Fruit fly (Drosophila melanogaster) whole organism, embryonic: ENCODE results near the gene jus.

ENCODE experiments used
- Atf6 ChIP-seq: fragments of 200-800 bp; sonication (Bioruptor generic); IDR thresholded peaks from 2 replicates; pipeline ENCODE4 v1.3.6; 2022; ENCODE audit warnings: missing biosample characterization, missing genetic modification characterization
- CG11695 ChIP-seq: fragments of 200-800 bp; sonication (Bioruptor generic); IDR thresholded peaks from 3 replicates; pipeline ENCODE4 v1.3.6; 2022; ENCODE audit warnings: missing biosample characterization, missing genetic modification characterization
- CG12219 ChIP-seq: fragments of 200-800 bp; sonication (Bioruptor generic); optimal IDR thresholded peaks from 3 replicates; lab custom pipeline; 2018; ENCODE audit warnings: missing biosample characterization, mild to moderate bottlenecking, missing genetic modification characterization
- CG1233 ChIP-seq: fragments of 200-800 bp; sonication (Bioruptor generic); optimal IDR thresholded peaks from 4 replicates; lab custom pipeline; 2018; ENCODE audit warnings: missing biosample characterization, mild to moderate bottlenecking, missing genetic modification characterization
- CG12942 ChIP-seq: fragments of 200-800 bp; sonication (Bioruptor generic); optimal IDR thresholded peaks from 3 replicates; lab custom pipeline; 2016; ENCODE audit warnings: missing biosample characterization, missing genetic modification characterization
- CG13894 ChIP-seq: fragments of 200-800 bp; sonication (Bioruptor generic); optimal IDR thresholded peaks from 3 replicates; lab custom pipeline; 2018; ENCODE audit warnings: missing biosample characterization, mild to moderate bottlenecking, missing genetic modification characterization, moderate library complexity
- CG14860 ChIP-seq: fragments of 200-800 bp; sonication (Bioruptor generic); IDR thresholded peaks from 3 replicates; pipeline ENCODE4 v1.3.6; 2022; ENCODE audit warnings: missing biosample characterization, missing genetic modification characterization; ENCODE audit not compliant: partially characterized antibody
- CG15479 ChIP-seq: fragments of 200-800 bp; sonication (Bioruptor generic); optimal IDR thresholded peaks from 3 replicates; lab custom pipeline; 2019; ENCODE audit warnings: missing biosample characterization, mild to moderate bottlenecking, missing genetic modification characterization, moderate library complexity
- CG2889 ChIP-seq: fragments of 200-800 bp; sonication (Bioruptor generic); IDR thresholded peaks from 3 replicates; pipeline ENCODE4 v1.3.6; 2022; ENCODE audit warnings: missing biosample characterization, missing genetic modification characterization
- CG4617 ChIP-seq: fragments of 200-800 bp; sonication (Bioruptor generic); optimal IDR thresholded peaks from 3 replicates; lab custom pipeline; 2016; ENCODE audit warnings: missing biosample characterization, missing genetic modification characterization, borderline replicate concordance
- CG5245 ChIP-seq: fragments of 200-800 bp; sonication (Bioruptor generic); optimal IDR thresholded peaks from 3 replicates; lab custom pipeline; 2016; ENCODE audit warnings: missing biosample characterization, missing genetic modification characterization
- CG6654 ChIP-seq: fragments of 200-800 bp; sonication (Bioruptor generic); optimal IDR thresholded peaks from 2 replicates; lab custom pipeline; 2017; ENCODE audit warnings: missing biosample characterization, mild to moderate bottlenecking, missing genetic modification characterization
- CG6683 ChIP-seq: fragments of 200-800 bp; sonication (Bioruptor generic); optimal IDR thresholded peaks from 2 replicates; lab custom pipeline; 2017; ENCODE audit warnings: missing biosample characterization, mild to moderate bottlenecking, missing genetic modification characterization, missing genetic modification reagents
- CG6689 ChIP-seq: fragments of 200-800 bp; sonication (Bioruptor generic); IDR thresholded peaks from 2 replicates; pipeline ENCODE4 v1.3.6; 2022; ENCODE audit warnings: missing biosample characterization, missing genetic modification characterization
- CG8089 ChIP-seq: fragments of 200-800 bp; sonication (Bioruptor generic); optimal IDR thresholded peaks from 3 replicates; lab custom pipeline; 2016; ENCODE audit warnings: missing biosample characterization, missing genetic modification characterization
- CG9609 ChIP-seq: fragments of 200-800 bp; sonication (Bioruptor generic); optimal IDR thresholded peaks from 3 replicates; lab custom pipeline; 2016; ENCODE audit warnings: missing biosample characterization, missing genetic modification characterization
- CG9932 ChIP-seq: fragments of 200-800 bp; sonication (Bioruptor generic); IDR thresholded peaks from 2 replicates; pipeline ENCODE4 v1.3.6; 2022; ENCODE audit warnings: missing biosample characterization, missing genetic modification characterization
- Gsc ChIP-seq: fragments of 200-800 bp; sonication (Bioruptor generic); IDR thresholded peaks from 2 replicates; pipeline ENCODE4 v1.3.6; 2022; ENCODE audit warnings: missing biosample characterization, missing genetic modification characterization
- Hey ChIP-seq: fragments of 200-800 bp; sonication (Bioruptor generic); optimal IDR thresholded peaks from 3 replicates; lab custom pipeline; 2018; ENCODE audit warnings: missing biosample characterization, mild to moderate bottlenecking, missing genetic modification characterization
- Hmr ChIP-seq: fragments of 200-800 bp; sonication (Bioruptor generic); optimal IDR thresholded peaks from 3 replicates; lab custom pipeline; 2017; ENCODE audit warnings: mild to moderate bottlenecking, missing biosample characterization, missing genetic modification reagents, missing genetic modification characterization
- Lim3 ChIP-seq: fragments of 200-800 bp; sonication (Bioruptor generic); IDR thresholded peaks from 2 replicates; pipeline ENCODE4 v1.3.6; 2022; ENCODE audit warnings: missing biosample characterization, missing genetic modification characterization
- Opbp ChIP-seq: fragments of 200-800 bp; sonication (Bioruptor generic); IDR thresholded peaks from 3 replicates; pipeline ENCODE4 v1.3.6; 2022; ENCODE audit warnings: missing biosample characterization, missing genetic modification characterization; ENCODE audit not compliant: partially characterized antibody
- PHDP ChIP-seq: fragments of 200-800 bp; sonication (Bioruptor generic); optimal IDR thresholded peaks from 3 replicates; lab custom pipeline; 2018; ENCODE audit warnings: missing biosample characterization, mild to moderate bottlenecking, missing genetic modification characterization, moderate library complexity
- Pdp1 ChIP-seq, 2 experiments: fragments of 200-800 bp; sonication (Bioruptor generic); optimal IDR thresholded peaks; 3 replicates each; lab custom pipeline; 2016; ENCODE audit warnings: missing biosample characterization in 2 of 2, missing genetic modification characterization in 2 of 2, mild to moderate bottlenecking in 1 of 2, moderate library complexity in 1 of 2
- Rx ChIP-seq: fragments of 200-800 bp; sonication (Bioruptor generic); IDR thresholded peaks from 2 replicates; pipeline ENCODE4 v1.3.6; 2022; ENCODE audit warnings: missing biosample characterization, missing genetic modification characterization
- Side ChIP-seq: fragments of 200-800 bp; sonication (Bioruptor generic); optimal IDR thresholded peaks from 2 replicates; lab custom pipeline; 2016; ENCODE audit warnings: missing biosample characterization, missing genetic modification characterization
- Taf1 ChIP-seq: fragments of 200-800 bp; sonication (Bioruptor generic); IDR thresholded peaks from 2 replicates; pipeline ENCODE4 v1.3.6; 2022; ENCODE audit warnings: missing biosample characterization, missing genetic modification characterization
- Vsx1 ChIP-seq: fragments of 200-800 bp; sonication (Bioruptor generic); optimal IDR thresholded peaks from 2 replicates; lab custom pipeline; 2017; ENCODE audit warnings: missing biosample characterization, mild to moderate bottlenecking, missing genetic modification characterization, missing genetic modification reagents
- chif ChIP-seq, 2 experiments: fragments of 200-800 bp; sonication (Bioruptor generic); optimal IDR thresholded peaks; 3 replicates each; lab custom pipeline; 2016; ENCODE audit warnings: missing biosample characterization in 2 of 2, missing genetic modification characterization in 2 of 2
- chinmo ChIP-seq: fragments of 200-800 bp; sonication (Bioruptor generic); IDR thresholded peaks from 4 replicates; pipeline ENCODE4 v1.3.6; 2022; ENCODE audit warnings: missing biosample characterization, missing genetic modification characterization; ENCODE audit not compliant: partially characterized antibody
- chm ChIP-seq: fragments of 200-800 bp; sonication (Bioruptor generic); IDR thresholded peaks from 2 replicates; pipeline ENCODE4 v1.3.6; 2022; ENCODE audit warnings: missing biosample characterization, missing genetic modification characterization
- ci ChIP-seq: fragments of 200-800 bp; sonication (Bioruptor generic); IDR thresholded peaks from 3 replicates; pipeline ENCODE4 v1.3.6; 2022; ENCODE audit warnings: missing biosample characterization, missing genetic modification characterization
- dmrt11E ChIP-seq: fragments of 200-800 bp; sonication (Bioruptor generic); optimal IDR thresholded peaks from 3 replicates; lab custom pipeline; 2018; ENCODE audit warnings: missing biosample characterization, mild to moderate bottlenecking, missing genetic modification characterization, moderate library complexity
- dmrt99B ChIP-seq: fragments of 200-800 bp; sonication (Bioruptor generic); optimal IDR thresholded peaks from 2 replicates; lab custom pipeline; 2018; ENCODE audit warnings: missing biosample characterization, mild to moderate bottlenecking, missing genetic modification characterization, moderate library complexity
- fd64A ChIP-seq: fragments of 200-800 bp; sonication (Bioruptor generic); optimal IDR thresholded peaks from 3 replicates; lab custom pipeline; 2018; ENCODE audit warnings: missing biosample characterization, mild to moderate bottlenecking, missing genetic modification characterization
- gfzf ChIP-seq: fragments of 200-800 bp; sonication (Bioruptor generic); optimal IDR thresholded peaks from 2 replicates; lab custom pipeline; 2016; ENCODE audit warnings: missing biosample characterization, mild to moderate bottlenecking, missing genetic modification characterization, moderate library complexity
- h ChIP-seq: fragments of >200 bp; optimal IDR thresholded peaks from 2 replicates; lab custom pipeline; 2017
- hbn ChIP-seq: fragments of 200-800 bp; sonication (Bioruptor generic); IDR thresholded peaks from 2 replicates; pipeline ENCODE4 v1.3.6; 2022; ENCODE audit warnings: missing biosample characterization, missing genetic modification characterization; ENCODE audit not compliant: partially characterized antibody
- kay ChIP-seq: fragments of 200-800 bp; sonication (Bioruptor generic); optimal IDR thresholded peaks from 2 replicates; lab custom pipeline; 2016; ENCODE audit warnings: missing biosample characterization, missing genetic modification characterization
- mld ChIP-seq: fragments of 200-800 bp; sonication (Bioruptor generic); IDR thresholded peaks from 3 replicates; pipeline ENCODE4 v1.3.6; 2022; ENCODE audit warnings: missing biosample characterization, missing genetic modification characterization; ENCODE audit not compliant: partially characterized antibody
- nerfin-2 ChIP-seq: fragments of 200-800 bp; sonication (Bioruptor generic); IDR thresholded peaks from 2 replicates; pipeline ENCODE4 v1.3.6; 2022; ENCODE audit warnings: missing biosample characterization, missing genetic modification characterization; ENCODE audit not compliant: partially characterized antibody
- otp ChIP-seq: fragments of 200-800 bp; sonication (Bioruptor generic); IDR thresholded peaks from 3 replicates; pipeline ENCODE4, ENCODE4 v1.3.6; 2022; ENCODE audit warnings: missing biosample characterization, missing genetic modification characterization
- pho ChIP-seq: fragments of 200-800 bp; sonication (Bioruptor generic); optimal IDR thresholded peaks from 2 replicates; lab custom pipeline; 2016; ENCODE audit warnings: missing biosample characterization, missing genetic modification characterization
- psq ChIP-seq: fragments of 200-800 bp; sonication (Bioruptor generic); optimal IDR thresholded peaks from 2 replicates; lab custom pipeline; 2017; ENCODE audit warnings: missing biosample characterization, missing genetic modification characterization
- repo ChIP-seq: fragments of 200-800 bp; sonication (Bioruptor generic); optimal IDR thresholded peaks from 2 replicates; lab custom pipeline; 2016; ENCODE audit warnings: missing biosample characterization, missing genetic modification characterization
- stc ChIP-seq: fragments of 200-800 bp; sonication (Bioruptor generic); IDR thresholded peaks from 2 replicates; pipeline ENCODE4 v1.3.6; 2022; ENCODE audit warnings: missing biosample characterization, missing genetic modification characterization
- tin ChIP-seq: fragments of 200-800 bp; sonication (Bioruptor generic); optimal IDR thresholded peaks from 3 replicates; lab custom pipeline; 2016; ENCODE audit warnings: missing biosample characterization, missing genetic modification characterization
- tio ChIP-seq: fragments of 200-800 bp; sonication (Bioruptor generic); optimal IDR thresholded peaks from 2 replicates; lab custom pipeline; 2017; ENCODE audit warnings: missing biosample characterization, missing genetic modification characterization, inconsistent platforms
- tup ChIP-seq: fragments of 200-800 bp; sonication (Bioruptor generic); optimal IDR thresholded peaks from 2 replicates; lab custom pipeline; 2016; ENCODE audit warnings: missing biosample characterization, mild to moderate bottlenecking, missing genetic modification characterization, moderate library complexity
- wdn ChIP-seq: fragments of 200-800 bp; sonication (Bioruptor generic); IDR thresholded peaks from 2 replicates; pipeline ENCODE4 v1.3.6; 2022; ENCODE audit warnings: missing biosample characterization, missing genetic modification characterization
- zen ChIP-seq: fragments of 200-800 bp; sonication (Bioruptor generic); optimal IDR thresholded peaks from 3 replicates; lab custom pipeline; 2018; ENCODE audit warnings: missing biosample characterization, mild to moderate bottlenecking, missing genetic modification characterization, moderate library complexity

jus gene

DNA sequence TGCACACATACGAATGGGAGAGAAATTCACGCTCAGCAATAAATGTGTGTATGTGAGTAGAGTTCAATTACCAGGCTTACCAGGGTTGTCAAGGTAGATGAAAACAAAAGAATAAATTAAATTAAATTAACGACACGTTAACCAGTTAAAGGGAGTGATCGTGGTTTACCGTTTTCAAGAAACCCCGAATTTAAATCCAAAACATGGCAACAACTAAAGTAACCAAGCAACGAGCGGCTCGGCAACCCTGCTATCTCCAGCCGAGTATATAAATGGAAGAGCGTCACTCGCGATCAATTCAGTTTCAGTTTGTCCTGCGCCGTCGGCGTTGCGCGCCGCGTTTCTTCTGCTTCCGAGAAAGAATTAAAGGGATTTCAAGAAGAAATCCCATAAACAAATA lies 19.5 kb upstream of the jus start (continued):
- TF ChIP-seq h (lab: Kevin White, UChicago) (no peak), Gsc (GFP tag; lab: Robert Waterston, UW) (peak; percentile 97), Pdp1 (GFP tag; optimal IDR thresholded peaks at IDR 0.05; lab: Kevin White, UChicago) (peak; percentile 99), wdn (peak; percentile 99), dmrt11E (tag; lab: Kevin White, UChicago) (peak; percentile 100), dmrt99B (peak; percentile 99), CG2889 (GFP tag; lab: Robert Waterston, UW) (peak; percentile 99), CG4617 (peak; percentile 99), CG9932 (GFP tag; lab: Robert Waterston, UW) (peak; percentile 99), Opbp (peak; percentile 68), Vsx1 (GFP tag; lab: Kevin White, UChicago) (peak; percentile 98), CG1233 (GFP tag; lab: Kevin White, UChicago) (peak; percentile 99), CG5245 (peak; percentile 99), zen (tag; lab: Kevin White, UChicago) (peak; percentile 99), Rx (GFP tag; lab: Robert Waterston, UW) (peak; percentile 99), nerfin-2 (GFP tag; lab: Robert Waterston, UW) (no peak), Atf6 (peak; percentile 99), PHDP (tag; lab: Kevin White, UChicago) (peak; percentile 99), Hmr (GFP tag; lab: Kevin White, UChicago) (peak; percentile 99), gfzf (peak; percentile 44), kay (GFP tag; lab: Kevin White, UChicago) (peak; percentile 97), otp (peak; percentile 100), Taf1 (GFP tag; lab: Robert Waterston, UW) (peak; percentile 98), CG13894 (peak; percentile 98), Hey (peak; percentile 97), CG11695 (GFP tag; lab: Robert Waterston, UW) (peak; percentile 99), chinmo (peak; percentile 72; the same call in 2 of the 4 replicates), CG15479 (peak; percentile 90), CG6683 (GFP tag; lab: Kevin White, UChicago) (peak; percentile 98), pho (GFP tag; lab: Kevin White, UChicago) (peak; percentile 99), mld (GFP tag; lab: Robert Waterston, UW) (no peak), tio (GFP tag; lab: Kevin White, UChicago) (peak; percentile 99), Lim3 (GFP tag; lab: Robert Waterston, UW) (peak; percentile 97), fd64A (GFP tag; lab: Kevin White, UChicago) (peak; percentile 99), psq (GFP tag; lab: Kevin White, UChicago) (peak; percentile 95), CG12942 (GFP tag; lab: Kevin White, UChicago) (peak; percentile 98), repo (GFP tag; lab: Kevin White, UChicago) (peak; percentile 99), chif (GFP tag; optimal IDR thresholded peaks at IDR 0.05; lab: Kevin White, UChicago) (peak; percentile 99), tup (GFP tag; lab: Kevin White, UChicago) (peak; percentile 99), CG14860 (GFP tag; lab: Robert Waterston, UW) (no peak), CG6654 (GFP tag; lab: Kevin White, UChicago) (peak; percentile 92), CG12219 (GFP tag; lab: Kevin White, UChicago) (peak; percentile 99), CG6689 (GFP tag; lab: Robert Waterston, UW) (peak; percentile 99), stc (GFP tag; lab: Robert Waterston, UW) (peak; percentile 99), CG9609 (GFP tag; lab: Kevin White, UChicago) (peak; percentile 99), tin (GFP tag; lab: Kevin White, UChicago) (peak; percentile 100), CG8089 (GFP tag; lab: Kevin White, UChicago) (peak; percentile 99), ci (GFP tag; lab: Robert Waterston, UW) (peak; percentile 100), Side (GFP tag; lab: Kevin White, UChicago) (peak; percentile 99), chm (peak; percentile 100), hbn (0 out of 2 replicates have a peak, but pooled peaks have one; percentile 17)
